Fruit fly (Drosophila melanogaster): ENCODE results near the gene CG12984.

The CG12984 gene

dm6 chr3L:21007364-21008254 lies 16.1 kb downstream of the CG12984 start (continued):
- TF ChIP-seq cwo (GFP tag; optimal IDR thresholded peaks at IDR 0.05) (peak; percentile 5), Rfx (GFP tag; IDR thresholded peaks at IDR 0.05) (no peak), sens-2 (GFP tag; IDR thresholded peaks at IDR 0.05) (no peak), B-H2 (GFP tag; optimal IDR thresholded peaks at IDR 0.05) (no peak), en (GFP tag; optimal IDR thresholded peaks at IDR 0.05) (no peak), ato (GFP tag; IDR thresholded peaks at IDR 0.05; ENCODE audit: partially characterized antibody) (no peak), Doc2 (GFP tag; IDR thresholded peaks at IDR 0.05) (no peak), Trl (optimal IDR thresholded peaks at IDR 0.05) (peak; percentile 44 to 59), Trl (GFP tag; optimal IDR thresholded peaks at IDR 0.05) (peak; percentile 18), D (optimal IDR thresholded peaks at IDR 0.05) (no peak), D (GFP tag; optimal IDR thresholded peaks at IDR 0.05) (peak; percentile 27), sob (GFP tag; IDR thresholded peaks at IDR 0.05) (no peak), CG5953 (GFP tag; IDR thresholded peaks at IDR 0.05) (no peak), hbn (GFP tag; IDR thresholded peaks at IDR 0.05; ENCODE audit: partially characterized antibody) (no peak), BtbVII (GFP tag; optimal IDR thresholded peaks at IDR 0.05) (no peak), shn (GFP tag; optimal IDR thresholded peaks at IDR 0.05) (no peak), chn (GFP tag; optimal IDR thresholded peaks at IDR 0.05) (no peak), GATAe (GFP tag; conservative IDR thresholded peaks at IDR 0.05) (no peak), nerfin-1 (tag; optimal IDR thresholded peaks at IDR 0.05) (no peak), Nf-YC (tag; optimal IDR thresholded peaks at IDR 0.05) (no peak), CG16813 (GFP tag; IDR thresholded peaks at IDR 0.05; ENCODE audit: partially characterized antibody) (no peak), her (GFP tag; optimal IDR thresholded peaks at IDR 0.05) (peak; percentile 14), disco-r (GFP tag; optimal IDR thresholded peaks at IDR 0.05) (no peak), HLH4C (GFP tag; IDR thresholded peaks at IDR 0.05; ENCODE audit: partially characterized antibody) (no peak), CG18011 (GFP tag; optimal IDR thresholded peaks at IDR 0.05) (no peak), so (GFP tag; IDR thresholded peaks at IDR 0.05) (no peak), CG17829 (tag; optimal IDR thresholded peaks at IDR 0.05) (no peak), CG14710 (tag; optimal IDR thresholded peaks at IDR 0.05) (peak; percentile 41), vnd (GFP tag; IDR thresholded peaks at IDR 0.05; ENCODE audit: partially characterized antibody) (no peak), maf-S (GFP tag; optimal IDR thresholded peaks at IDR 0.05) (no peak), CG4617 (GFP tag; optimal IDR thresholded peaks at IDR 0.05; ENCODE audit: borderline replicate concordance) (no peak), CG1529 (GFP tag; optimal IDR thresholded peaks at IDR 0.05) (peak; percentile 33), trem (tag; optimal IDR thresholded peaks at IDR 0.05) (no peak), CG13775 (GFP tag; optimal IDR thresholded peaks at IDR 0.05) (peak; percentile 38), CG16863 (GFP tag; optimal IDR thresholded peaks at IDR 0.05) (peak; percentile 30), CG8765 (GFP tag; IDR thresholded peaks at IDR 0.05) (no peak), Mad (GFP tag; optimal IDR thresholded peaks at IDR 0.05) (no peak), trh (GFP tag; optimal IDR thresholded peaks at IDR 0.05) (no peak), CG13894 (tag; optimal IDR thresholded peaks at IDR 0.05) (no peak), CG10274 (GFP tag; optimal IDR thresholded peaks at IDR 0.05) (no peak), NK7.1 (GFP tag; optimal IDR thresholded peaks at IDR 0.05) (no peak), repo (GFP tag; optimal IDR thresholded peaks at IDR 0.05) (no peak), Bteb2 (GFP tag; optimal IDR thresholded peaks at IDR 0.05) (no peak), Adf1 (GFP tag; IDR thresholded peaks at IDR 0.05) (no peak), CG14965 (GFP tag; optimal IDR thresholded peaks at IDR 0.05; ENCODE audit: borderline replicate concordance) (no peak), CG1602 (GFP tag; optimal IDR thresholded peaks at IDR 0.05) (peak; percentile 38), E2f1 (GFP tag; IDR thresholded peaks at IDR 0.05) (no peak), CG12769 (tag; optimal IDR thresholded peaks at IDR 0.05) (no peak), zen (tag; optimal IDR thresholded peaks at IDR 0.05) (peak; percentile 64), p53 (GFP tag; optimal IDR thresholded peaks at IDR 0.05) (no peak)
